Worm (Caenorhabditis elegans): ENCODE measurements around the gene T27E4.1.

DNA sequence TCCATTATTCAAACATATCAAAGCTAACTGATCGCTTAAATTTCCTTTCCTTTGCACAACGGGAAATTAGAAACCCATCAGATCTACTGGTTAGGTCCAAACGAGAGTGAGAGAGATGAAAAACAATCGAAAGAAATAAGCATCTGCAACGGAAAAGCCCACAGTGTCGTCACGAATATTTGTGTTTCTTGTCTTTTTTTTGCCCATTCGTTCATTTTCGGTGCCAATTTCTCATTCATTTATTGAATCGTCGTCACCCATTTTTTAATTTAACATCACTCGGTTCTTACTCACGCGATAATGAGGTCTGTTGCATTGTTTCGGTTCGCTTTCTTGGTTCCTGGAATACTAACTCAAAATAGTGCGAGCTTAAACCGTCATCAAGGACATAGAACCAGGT, 32.0 kb downstream of the T27E4.1 start, which contains the start of gene F21C10.6:
- TF ChIP-seq dao-5 (tag; optimal IDR thresholded peaks at IDR 0.05) (no peak), W03F9.2 (tag; optimal IDR thresholded peaks at IDR 0.05) (no peak), him-1 (tag; optimal IDR thresholded peaks at IDR 0.05) (no peak)
